Fruit fly (Drosophila melanogaster) Kc167 (cell line): ENCODE data around the gene CG42740.

Experiments
- Myc ChIP-seq: fragments of >200 bp; optimal IDR thresholded peaks from 2 replicates; lab custom pipeline; 2017; ENCODE audit warnings: missing external identifiers
- Sin3A ChIP-seq: fragments of >200 bp; optimal IDR thresholded peaks from 2 replicates; lab custom pipeline; 2018; ENCODE audit warnings: missing external identifiers

DNA sequence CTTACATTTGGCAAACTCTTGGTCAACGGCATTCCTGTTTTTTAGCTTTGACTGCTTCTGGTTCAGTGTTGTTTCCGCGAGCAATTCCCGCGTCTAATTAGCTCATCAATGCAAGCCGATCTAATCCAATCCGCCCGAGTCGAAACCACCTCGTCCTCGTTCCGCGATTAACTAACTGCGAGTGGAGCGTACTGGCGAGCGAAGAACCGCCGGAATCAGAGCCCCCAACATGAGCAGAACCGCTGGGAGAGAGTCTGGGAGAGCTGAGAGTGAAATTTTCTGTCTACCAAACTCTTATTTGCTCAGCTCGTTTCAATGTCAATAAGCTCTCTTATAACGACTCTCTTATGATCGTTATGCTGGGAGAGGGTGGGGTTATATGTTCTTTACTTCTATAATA lies 27.5 kb upstream of the CG42740 start:
- no peak for TF ChIP-seq Myc
- no peak for TF ChIP-seq Sin3A
